Worm (Caenorhabditis elegans): ENCODE results near the gene pgph-3.

- TF ChIP-seq zag-1 (tag; optimal IDR thresholded peaks at IDR 0.05) (no peak), nhr-28 (tag; optimal IDR thresholded peaks at IDR 0.05) (no peak), lin-15B (tag; optimal IDR thresholded peaks at IDR 0.05) (no peak), rbr-2 (tag; optimal IDR thresholded peaks at IDR 0.05) (no peak), ceh-82 (tag; optimal IDR thresholded peaks at IDR 0.05) (no peak), nhr-6 (tag; optimal IDR thresholded peaks at IDR 0.05) (no peak), nhr-76 (tag; optimal IDR thresholded peaks at IDR 0.05) (no peak), unc-62 (GFP tag; optimal IDR thresholded peaks at IDR 0.05 in 1 of 2) (no peak), unc-62 (tag; optimal IDR thresholded peaks at IDR 0.05) (no peak), nhr-237 (tag; optimal IDR thresholded peaks at IDR 0.05) (no peak), snpc-4 (tag; optimal IDR thresholded peaks at IDR 0.05) (no peak), unc-39 (tag; optimal IDR thresholded peaks at IDR 0.05) (no peak)
These were observed 3.5 kb downstream of the pgph-3 start, which contains the start of gene C53A3.1 for ce11 chrV:5760132-5760531.
